Worm (Caenorhabditis elegans) whole organism, L2 larva: ENCODE data around the gene sgnh-1.

Experiments used
- R02D3.7 ChIP-seq: fragments of 150-350 bp; optimal IDR thresholded peaks from 2 replicates; lab custom pipeline; 2014; ENCODE audit warnings: missing biosample characterization, missing genetic modification characterization
- aly-2 ChIP-seq: fragments of 150-350 bp; optimal IDR thresholded peaks from 2 replicates; lab custom pipeline; 2014; ENCODE audit warnings: missing biosample characterization, missing genetic modification characterization
- ama-1 ChIP-seq: fragments of 150-350 bp; optimal IDR thresholded peaks from 2 replicates; lab custom pipeline; 2018; ENCODE audit warnings: inconsistent platforms
- ceh-82 ChIP-seq: fragments of 150-350 bp; optimal IDR thresholded peaks from 2 replicates; lab custom pipeline; 2014; ENCODE audit warnings: missing biosample characterization, missing genetic modification characterization
- elt-1 ChIP-seq: fragments of 150-350 bp; optimal IDR thresholded peaks from 2 replicates; lab custom pipeline; 2014; ENCODE audit warnings: missing biosample characterization, missing genetic modification characterization
- elt-3 ChIP-seq: sonication (generic microtip); optimal IDR thresholded peaks from 2 replicates; lab custom pipeline; 2017; ENCODE audit warnings: missing biosample characterization, missing genetic modification characterization
- lin-13 ChIP-seq: fragments of 150-350 bp; optimal IDR thresholded peaks from 2 replicates; lab custom pipeline; 2014; ENCODE audit warnings: missing biosample characterization, missing genetic modification reagents, missing genetic modification characterization
- lin-39 ChIP-seq: fragments of 150-350 bp; optimal IDR thresholded peaks from 2 replicates; lab custom pipeline; 2014; ENCODE audit warnings: missing biosample characterization, missing genetic modification reagents, missing genetic modification characterization
- mdl-1 ChIP-seq, 2 experiments: fragments of 150-350 bp in 1 of 2; sonication (generic microtip) in 1 of 2; optimal IDR thresholded peaks; 2 replicates each; lab custom pipeline; 2017; ENCODE audit warnings: missing biosample characterization in 2 of 2, missing genetic modification characterization in 2 of 2
- nhr-10 ChIP-seq: sonication (generic microtip); optimal IDR thresholded peaks from 2 replicates; lab custom pipeline; 2017; ENCODE audit warnings: missing biosample characterization, missing genetic modification characterization
- nhr-25 ChIP-seq: fragments of 150-350 bp; sonication (generic microtip); optimal IDR thresholded peaks from 3 replicates; lab custom pipeline; 2014; ENCODE audit warnings: missing biosample characterization, missing genetic modification characterization
- snpc-4 ChIP-seq: fragments of 150-350 bp; optimal IDR thresholded peaks from 2 replicates; lab custom pipeline; 2014; ENCODE audit warnings: missing biosample characterization, missing genetic modification characterization
- unc-39 ChIP-seq: fragments of 150-350 bp; optimal IDR thresholded peaks from 2 replicates; lab custom pipeline; 2014; ENCODE audit warnings: missing biosample characterization, missing genetic modification characterization
- unc-62 ChIP-seq: fragments of 150-350 bp; optimal IDR thresholded peaks from 2 replicates; lab custom pipeline; 2014; ENCODE audit warnings: missing biosample characterization, missing genetic modification reagents, missing genetic modification characterization

DNA sequence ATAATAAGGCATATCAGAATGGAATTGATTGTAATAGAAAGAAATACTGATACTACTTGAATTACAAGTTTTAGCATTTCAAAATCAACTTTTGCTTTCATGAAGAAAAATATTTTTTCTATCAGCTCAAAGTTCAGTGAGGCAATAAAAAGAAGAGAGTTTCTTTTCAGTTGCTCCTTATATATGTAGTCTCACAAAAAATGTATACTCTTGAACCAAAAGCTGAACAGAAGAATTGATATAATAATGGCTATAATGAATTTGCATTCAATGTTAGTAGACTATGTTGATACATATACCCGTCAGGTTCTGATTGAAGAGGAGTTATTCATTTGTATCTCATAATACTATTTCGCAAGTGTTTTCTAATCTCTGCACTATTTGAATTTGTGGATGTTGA lies 15.1 kb upstream of the sgnh-1 start, which contains the start of gene str-174:
- TF ChIP-seq aly-2 (tag; lab: Kevin White, UChicago) (no peak), ama-1 (lab: Kevin White, UChicago) (no peak), mdl-1 (tag; optimal IDR thresholded peaks at IDR 0.05; lab: Kevin White, UChicago) (no peak), nhr-25 (no peak), lin-39 (tag; lab: Kevin White, UChicago) (no peak), snpc-4 (no peak), elt-3 (tag; lab: Kevin White, UChicago) (no peak), lin-13 (no peak), unc-62 (no peak), ceh-82 (tag; lab: Kevin White, UChicago) (no peak), unc-39 (tag; lab: Kevin White, UChicago) (no peak), R02D3.7 (tag; lab: Kevin White, UChicago) (no peak), nhr-10 (tag; lab: Kevin White, UChicago) (no peak), elt-1 (tag; lab: Kevin White, UChicago) (no peak)
